Fruit fly (Drosophila melanogaster): Measurements from ENCODE around the gene NimC1.
A peak's percentile ranks its signal among the peaks of the same experiment; 100 is the strongest.

The NimC1 gene

dm6 chr2L:14011591-14012303, 35.2 kb upstream of the NimC1 start:
- no peak for TF ChIP-seq sv (GFP tag; optimal IDR thresholded peaks at IDR 0.05)
- no peak for TF ChIP-seq dmrt93B (GFP tag; optimal IDR thresholded peaks at IDR 0.05)
- TF ChIP-seq pan (optimal IDR thresholded peaks at IDR 0.05): no peak
- no peak for TF ChIP-seq dsf (GFP tag; optimal IDR thresholded peaks at IDR 0.05; ENCODE audit: borderline replicate concordance)
- TF ChIP-seq CG32264 (GFP tag; optimal IDR thresholded peaks at IDR 0.05): no peak
- TF ChIP-seq tai (GFP tag; optimal IDR thresholded peaks at IDR 0.05): no peak
- no peak for TF ChIP-seq Dif (GFP tag; optimal IDR thresholded peaks at IDR 0.05; ENCODE audit: partially characterized antibody)
- TF ChIP-seq br (GFP tag; optimal IDR thresholded peaks at IDR 0.05): no peak
- peak; percentile 31 for TF ChIP-seq rgr (GFP tag; optimal IDR thresholded peaks at IDR 0.05)
- peak; percentile 56 for TF ChIP-seq HLH106 (tag; optimal IDR thresholded peaks at IDR 0.05)
- TF ChIP-seq Jra (GFP tag; optimal IDR thresholded peaks at IDR 0.05): no peak
- no peak for TF ChIP-seq Hr78 (GFP tag; optimal IDR thresholded peaks at IDR 0.05)
- TF ChIP-seq N (GFP tag; optimal IDR thresholded peaks at IDR 0.05): no peak
- no peak for TF ChIP-seq Sp1 (GFP tag; optimal IDR thresholded peaks at IDR 0.05)
- TF ChIP-seq GATAd (GFP tag; optimal IDR thresholded peaks at IDR 0.05): no peak
- TF ChIP-seq Abd-B (GFP tag; optimal IDR thresholded peaks at IDR 0.05): no peak
- peak; percentile 61 for TF ChIP-seq brk (GFP tag; optimal IDR thresholded peaks at IDR 0.05)
- no peak for TF ChIP-seq Mio (GFP tag; optimal IDR thresholded peaks at IDR 0.05)
- TF ChIP-seq dl (GFP tag; optimal IDR thresholded peaks at IDR 0.05; ENCODE audit: insufficient read depth in 1 of 2, partially characterized antibody in 2 of 2): no peak
- TF ChIP-seq Vsx2 (GFP tag; optimal IDR thresholded peaks at IDR 0.05; ENCODE audit: partially characterized antibody): no peak
- TF ChIP-seq sage (GFP tag; optimal IDR thresholded peaks at IDR 0.05): peak; percentile 35
- no peak for TF ChIP-seq lola (GFP tag; optimal IDR thresholded peaks at IDR 0.05)
- peak; percentile 76 for TF ChIP-seq woc (GFP tag; optimal IDR thresholded peaks at IDR 0.05)
- TF ChIP-seq Hr83 (GFP tag; optimal IDR thresholded peaks at IDR 0.05; ENCODE audit: poor library complexity, severe bottlenecking): no peak
- peak; percentile 38 for TF ChIP-seq OdsH (GFP tag; optimal IDR thresholded peaks at IDR 0.05)
- peak; percentile 14 for TF ChIP-seq Hnf4 (GFP tag; optimal IDR thresholded peaks at IDR 0.05)
- no peak for TF ChIP-seq Rel (GFP tag; optimal IDR thresholded peaks at IDR 0.05)
- no peak for TF ChIP-seq Rel (tag; optimal IDR thresholded peaks at IDR 0.05)
- TF ChIP-seq h (GFP tag; optimal IDR thresholded peaks at IDR 0.05): peak; percentile 62
- peak; percentile 24 for TF ChIP-seq fru (GFP tag; optimal IDR thresholded peaks at IDR 0.05)
- TF ChIP-seq foxo (GFP tag; optimal IDR thresholded peaks at IDR 0.05): peak in 1 of 2 experiments; percentile 51
- no peak for TF ChIP-seq CrebA (GFP tag; optimal IDR thresholded peaks at IDR 0.05; ENCODE audit: borderline replicate concordance)
- no peak for TF ChIP-seq usp (GFP tag; optimal IDR thresholded peaks at IDR 0.05)
- TF ChIP-seq jim (GFP tag; optimal IDR thresholded peaks at IDR 0.05): no peak
- no peak for TF ChIP-seq Myc (optimal IDR thresholded peaks at IDR 0.05)
- no peak for TF ChIP-seq CG9705 (GFP tag; optimal IDR thresholded peaks at IDR 0.05)
- TF ChIP-seq ey (GFP tag; optimal IDR thresholded peaks at IDR 0.05): no peak
- TF ChIP-seq psq (GFP tag; optimal IDR thresholded peaks at IDR 0.05): no peak
- no peak for TF ChIP-seq Dfd (GFP tag; optimal IDR thresholded peaks at IDR 0.05)

dm6 chr2L:14010410-14010809, 33.8 kb upstream of the NimC1 start:
- TF ChIP-seq Hnf4 (GFP tag; optimal IDR thresholded peaks at IDR 0.05): peak; percentile 40
- no peak for TF ChIP-seq dl (GFP tag; optimal IDR thresholded peaks at IDR 0.05; ENCODE audit: insufficient read depth in 1 of 2, partially characterized antibody in 2 of 2)
- peak; percentile 21 for TF ChIP-seq CrebA (GFP tag; optimal IDR thresholded peaks at IDR 0.05; ENCODE audit: borderline replicate concordance)

- no peak for TF ChIP-seq jim (GFP tag; optimal IDR thresholded peaks at IDR 0.05)
- TF ChIP-seq Rel (GFP tag; optimal IDR thresholded peaks at IDR 0.05): no peak
- TF ChIP-seq Rel (tag; optimal IDR thresholded peaks at IDR 0.05): no peak
- no peak for TF ChIP-seq lola (GFP tag; optimal IDR thresholded peaks at IDR 0.05)
These were observed 31.2 kb upstream of the NimC1 start, which contains the start of gene CG42692 for dm6 chr2L:14007801-14008200. CG42692 (plus strand) TSS chr2L:14008101.
